Fruit fly (Drosophila melanogaster) whole organism, embryonic: Measurements from ENCODE around the gene BTBD9.

Experiments used
- Adf1 ChIP-seq: fragments of 200-800 bp; sonication (Bioruptor generic); IDR thresholded peaks from 2 replicates; pipeline ENCODE4 v1.3.6; 2022; ENCODE audit warnings: missing biosample characterization, missing genetic modification characterization
- Asciz ChIP-seq: fragments of 200-800 bp; sonication (Bioruptor generic); optimal IDR thresholded peaks from 2 replicates; lab custom pipeline; 2017; ENCODE audit warnings: missing biosample characterization, mild to moderate bottlenecking, missing genetic modification characterization, missing genetic modification reagents
- C15 ChIP-seq: fragments of 200-800 bp; sonication (Bioruptor generic); IDR thresholded peaks from 3 replicates; pipeline ENCODE4 v1.3.6; 2022; ENCODE audit warnings: missing biosample characterization, missing genetic modification characterization
- CG10431 ChIP-seq: fragments of 200-800 bp; sonication (Bioruptor generic); optimal IDR thresholded peaks from 3 replicates; lab custom pipeline; 2018; ENCODE audit warnings: missing biosample characterization, mild to moderate bottlenecking, missing genetic modification characterization
- CG10979 ChIP-seq: fragments of 200-800 bp; sonication (Bioruptor generic); optimal IDR thresholded peaks from 2 replicates; lab custom pipeline; 2018; ENCODE audit warnings: missing biosample characterization, mild to moderate bottlenecking, missing genetic modification characterization, moderate library complexity
- CG12155 ChIP-seq: fragments of 200-800 bp; sonication (Bioruptor generic); optimal IDR thresholded peaks from 3 replicates; lab custom pipeline; 2016; ENCODE audit warnings: missing biosample characterization, missing genetic modification characterization
- CG12744 ChIP-seq: fragments of 200-800 bp; sonication (Bioruptor generic); optimal IDR thresholded peaks from 2 replicates; lab custom pipeline; 2016; ENCODE audit warnings: missing biosample characterization, missing genetic modification characterization
- CG12769 ChIP-seq: fragments of 200-800 bp; sonication (Bioruptor generic); optimal IDR thresholded peaks from 2 replicates; lab custom pipeline; 2019; ENCODE audit warnings: missing biosample characterization, mild to moderate bottlenecking, missing genetic modification characterization, moderate library complexity
- CG13424 ChIP-seq: fragments of 200-800 bp; sonication (Bioruptor generic); optimal IDR thresholded peaks from 2 replicates; lab custom pipeline; 2019; ENCODE audit warnings: missing biosample characterization, mild to moderate bottlenecking, missing genetic modification characterization, moderate library complexity
- CG14014 ChIP-seq: fragments of 200-800 bp; sonication (Bioruptor generic); IDR thresholded peaks from 2 replicates; pipeline ENCODE4 v1.3.6; 2022; ENCODE audit warnings: missing biosample characterization, missing genetic modification characterization
- CG15011 ChIP-seq: fragments of 200-800 bp; sonication (Bioruptor generic); optimal IDR thresholded peaks from 3 replicates; lab custom pipeline; 2018; ENCODE audit warnings: missing biosample characterization, mild to moderate bottlenecking, missing genetic modification characterization
- CG15514 ChIP-seq: fragments of 200-800 bp; sonication (Bioruptor generic); optimal IDR thresholded peaks from 3 replicates; lab custom pipeline; 2017; ENCODE audit warnings: missing biosample characterization, missing genetic modification characterization, mild to moderate bottlenecking, moderate library complexity, missing genetic modification reagents
- CG16813 ChIP-seq: fragments of 200-800 bp; sonication (Bioruptor generic); IDR thresholded peaks from 3 replicates; pipeline ENCODE4 v1.3.6; 2022; ENCODE audit warnings: missing biosample characterization, missing genetic modification characterization; ENCODE audit not compliant: partially characterized antibody
- CG17359 ChIP-seq: fragments of 200-800 bp; sonication (Bioruptor generic); optimal IDR thresholded peaks from 3 replicates; lab custom pipeline; 2018; ENCODE audit warnings: missing biosample characterization, mild to moderate bottlenecking, missing genetic modification characterization, moderate library complexity
- CG17385 ChIP-seq: fragments of 200-800 bp; sonication (Bioruptor generic); optimal IDR thresholded peaks from 3 replicates; lab custom pipeline; 2018; ENCODE audit warnings: missing biosample characterization, mild to moderate bottlenecking, missing genetic modification characterization
- CG2678 ChIP-seq: fragments of 200-800 bp; sonication (Bioruptor generic); optimal IDR thresholded peaks from 3 replicates; lab custom pipeline; 2019; ENCODE audit warnings: missing biosample characterization, mild to moderate bottlenecking, missing genetic modification characterization, moderate library complexity
- CG2712 ChIP-seq: fragments of 200-800 bp; optimal IDR thresholded peaks from 3 replicates; lab custom pipeline; 2019; ENCODE audit warnings: missing biosample characterization, mild to moderate bottlenecking, missing genetic modification characterization, moderate library complexity
- CG4424 ChIP-seq: fragments of 200-800 bp; sonication (Bioruptor generic); optimal IDR thresholded peaks from 3 replicates; lab custom pipeline; 2016; ENCODE audit warnings: missing biosample characterization, missing genetic modification characterization
- CG7745 ChIP-seq: fragments of 200-800 bp; sonication (Bioruptor generic); optimal IDR thresholded peaks from 2 replicates; lab custom pipeline; 2018; ENCODE audit warnings: missing biosample characterization, mild to moderate bottlenecking, missing genetic modification characterization, moderate library complexity
- CG7839 ChIP-seq: fragments of 200-800 bp; sonication (Bioruptor generic); optimal IDR thresholded peaks from 3 replicates; lab custom pipeline; 2018; ENCODE audit warnings: missing biosample characterization, mild to moderate bottlenecking, missing genetic modification characterization, moderate library complexity
- CG8290 ChIP-seq, 3 experiments: fragments of 200-800 bp; sonication (Bioruptor generic); optimal IDR thresholded peaks; 2 replicates each; lab custom pipeline; 2016 to 2019; ENCODE audit warnings: missing biosample characterization in 3 of 3, missing genetic modification characterization in 3 of 3, mild to moderate bottlenecking in 2 of 3, moderate library complexity in 1 of 3
- CG9437 ChIP-seq: fragments of 200-800 bp; sonication (Bioruptor generic); optimal IDR thresholded peaks from 2 replicates; lab custom pipeline; 2018; ENCODE audit warnings: missing biosample characterization, mild to moderate bottlenecking, missing genetic modification characterization
- CG9932 ChIP-seq: fragments of 200-800 bp; sonication (Bioruptor generic); IDR thresholded peaks from 2 replicates; pipeline ENCODE4 v1.3.6; 2022; ENCODE audit warnings: missing biosample characterization, missing genetic modification characterization
- Deaf1 ChIP-seq: fragments of 200-800 bp; optimal IDR thresholded peaks from 3 replicates; lab custom pipeline; 2019; ENCODE audit warnings: missing biosample characterization, mild to moderate bottlenecking, missing genetic modification characterization, moderate library complexity
- HLH3B ChIP-seq: fragments of 200-800 bp; sonication (Bioruptor generic); IDR thresholded peaks from 2 replicates; pipeline ENCODE4 v1.3.6; 2022; ENCODE audit warnings: missing biosample characterization, missing genetic modification characterization
- Hr51 ChIP-seq, 2 experiments: fragments of 200-800 bp; sonication (Bioruptor generic); optimal IDR thresholded peaks; 2 replicates in 1 of 2; 3 replicates in 1 of 2; lab custom pipeline; 2016 to 2018; ENCODE audit warnings: missing biosample characterization in 2 of 2, missing genetic modification characterization in 2 of 2, mild to moderate bottlenecking in 1 of 2, moderate library complexity in 1 of 2
- Oli ChIP-seq: fragments of 200-800 bp; sonication (Bioruptor generic); optimal IDR thresholded peaks from 2 replicates; lab custom pipeline; 2018; ENCODE audit warnings: missing biosample characterization, mild to moderate bottlenecking, missing genetic modification characterization, moderate library complexity
- Ptx1 ChIP-seq: fragments of 200-800 bp; sonication (Bioruptor generic); IDR thresholded peaks from 2 replicates; pipeline ENCODE4 v1.3.6; 2022; ENCODE audit warnings: missing biosample characterization, missing genetic modification characterization
- Rfx ChIP-seq: fragments of 200-800 bp; sonication (Bioruptor generic); IDR thresholded peaks from 2 replicates; pipeline ENCODE4 v1.3.6; 2022; ENCODE audit warnings: missing biosample characterization, missing genetic modification characterization
- Sry-β ChIP-seq: fragments of 200-800 bp; sonication (Bioruptor generic); optimal IDR thresholded peaks from 2 replicates; lab custom pipeline; 2018; ENCODE audit warnings: missing biosample characterization, mild to moderate bottlenecking, missing genetic modification characterization, moderate library complexity
- abd-A ChIP-seq: fragments of 200-800 bp; sonication (Bioruptor generic); optimal IDR thresholded peaks from 3 replicates; lab custom pipeline; 2019; ENCODE audit warnings: missing biosample characterization, mild to moderate bottlenecking, missing genetic modification characterization, moderate library complexity
- bcd ChIP-seq: fragments of 200-800 bp; sonication (Bioruptor generic); optimal IDR thresholded peaks from 2 replicates; lab custom pipeline; 2017; ENCODE audit warnings: missing biosample characterization, mild to moderate bottlenecking, missing genetic modification characterization
- ci ChIP-seq: fragments of 200-800 bp; sonication (Bioruptor generic); IDR thresholded peaks from 3 replicates; pipeline ENCODE4 v1.3.6; 2022; ENCODE audit warnings: missing biosample characterization, missing genetic modification characterization
- crol ChIP-seq: fragments of 200-800 bp; sonication (Bioruptor generic); IDR thresholded peaks from 2 replicates; pipeline ENCODE4 v1.3.6; 2022; ENCODE audit warnings: missing biosample characterization, missing genetic modification characterization
- cwo ChIP-seq: fragments of 200-800 bp; sonication (Bioruptor generic); optimal IDR thresholded peaks from 3 replicates; lab custom pipeline; 2017; ENCODE audit warnings: missing biosample characterization, missing genetic modification characterization, mild to moderate bottlenecking, moderate library complexity, missing genetic modification reagents
- dmrt99B ChIP-seq: fragments of 200-800 bp; sonication (Bioruptor generic); optimal IDR thresholded peaks from 2 replicates; lab custom pipeline; 2018; ENCODE audit warnings: missing biosample characterization, mild to moderate bottlenecking, missing genetic modification characterization, moderate library complexity
- esg ChIP-seq: fragments of 200-800 bp; sonication (Bioruptor generic); conservative IDR thresholded peaks from 2 replicates; pipeline ENCODE4 v1.3.6; 2022; ENCODE audit warnings: missing biosample characterization, missing genetic modification characterization
- fd96Cb ChIP-seq: fragments of 200-800 bp; sonication (Bioruptor generic); optimal IDR thresholded peaks from 2 replicates; lab custom pipeline; 2018; ENCODE audit warnings: missing biosample characterization, mild to moderate bottlenecking, missing genetic modification characterization, moderate library complexity
- gem ChIP-seq: fragments of 200-800 bp; sonication (Bioruptor generic); optimal IDR thresholded peaks from 2 replicates; lab custom pipeline; 2019; ENCODE audit warnings: missing biosample characterization, mild to moderate bottlenecking, missing genetic modification characterization, moderate library complexity
- grau ChIP-seq: fragments of 200-800 bp; optimal IDR thresholded peaks from 3 replicates; lab custom pipeline; 2019; ENCODE audit warnings: missing biosample characterization, mild to moderate bottlenecking, missing genetic modification characterization, moderate library complexity
- jigr1 ChIP-seq: fragments of 200-800 bp; sonication (Bioruptor generic); IDR thresholded peaks from 3 replicates; pipeline ENCODE4 v1.3.6; 2022; ENCODE audit warnings: missing biosample characterization, missing genetic modification characterization
- lab ChIP-seq: fragments of 200-800 bp; sonication (Bioruptor generic); optimal IDR thresholded peaks from 3 replicates; lab custom pipeline; 2017; ENCODE audit warnings: missing biosample characterization, missing genetic modification characterization, mild to moderate bottlenecking, moderate library complexity, missing genetic modification reagents
- phol ChIP-seq: fragments of 200-800 bp; sonication (Bioruptor generic); optimal IDR thresholded peaks from 3 replicates; lab custom pipeline; 2018; ENCODE audit warnings: missing biosample characterization, mild to moderate bottlenecking, missing genetic modification characterization, moderate library complexity
- pros ChIP-seq: fragments of 200-800 bp; sonication (Bioruptor generic); optimal IDR thresholded peaks from 3 replicates; lab custom pipeline; 2019; ENCODE audit warnings: missing biosample characterization, mild to moderate bottlenecking, missing genetic modification characterization, moderate library complexity
- rib ChIP-seq: fragments of 200-800 bp; sonication (Bioruptor generic); IDR thresholded peaks from 2 replicates; pipeline ENCODE4 v1.3.6; 2022; ENCODE audit warnings: missing biosample characterization, missing genetic modification characterization
- sens ChIP-seq: fragments of 200-800 bp; sonication (Bioruptor generic); peaks from one replicate; lab custom pipeline; 2016; ENCODE audit warnings: missing biosample characterization, missing genetic modification characterization
- sisA ChIP-seq: fragments of 200-800 bp; sonication (Bioruptor generic); IDR thresholded peaks from 2 replicates; pipeline ENCODE4 v1.3.6; 2022; ENCODE audit warnings: missing biosample characterization, missing genetic modification characterization

BTBD9 gene

dm6 chrX:10719280-10719679, 49.1 kb upstream of the BTBD9 start (continued):
- no peak for TF ChIP-seq CG8290 (GFP tag; optimal IDR thresholded peaks at IDR 0.05; lab: Kevin White, UChicago)
- peak in 1 of 2 experiments; percentile 38 for TF ChIP-seq CG8290 (tag; optimal IDR thresholded peaks at IDR 0.05; lab: Kevin White, UChicago)
- TF ChIP-seq CG15514 (GFP tag; lab: Kevin White, UChicago), result peak; percentile 0
- no peak for TF ChIP-seq CG10431 (GFP tag; lab: Kevin White, UChicago)
- 0 out of 2 replicates have a peak, but pooled peaks have one; percentile 21 for TF ChIP-seq CG14014 (GFP tag; lab: Robert Waterston, UW)
- peak; percentile 84 for TF ChIP-seq rib
- peak; percentile 9 for TF ChIP-seq CG9437 (GFP tag; lab: Kevin White, UChicago)
- TF ChIP-seq Rfx (GFP tag; lab: Robert Waterston, UW), result 0 out of 2 replicates have a peak, but pooled peaks have one; percentile 15
- TF ChIP-seq CG13424 (tag; lab: Kevin White, UChicago), result no peak
- no peak for TF ChIP-seq pros
- TF ChIP-seq Ptx1 (GFP tag; lab: Robert Waterston, UW), result 0 out of 2 replicates have a peak, but pooled peaks have one; percentile 9
- TF ChIP-seq CG9932 (GFP tag; lab: Robert Waterston, UW), result peak; percentile 32; the same call in 1 of the 2 replicates
- TF ChIP-seq crol (GFP tag; lab: Robert Waterston, UW), result peak; percentile 88
- TF ChIP-seq Adf1 (GFP tag; lab: Robert Waterston, UW), result peak; percentile 32; the same call in 1 of the 2 replicates
- peak; percentile 46 for TF ChIP-seq CG12769
- no peak for TF ChIP-seq CG12155 (GFP tag; lab: Kevin White, UChicago)
- TF ChIP-seq cwo, result peak; percentile 16

- no peak for TF ChIP-seq CG4424 (GFP tag; lab: Kevin White, UChicago)
- peak; percentile 42 for TF ChIP-seq Deaf1 (tag; lab: Kevin White, UChicago)
- TF ChIP-seq dmrt99B, result peak; percentile 44
- peak; percentile 34; the same call in 1 of the 2 replicates for TF ChIP-seq sisA (GFP tag; lab: Robert Waterston, UW)
- TF ChIP-seq jigr1 (GFP tag; lab: Robert Waterston, UW), result no peak
- TF ChIP-seq C15 (GFP tag; lab: Robert Waterston, UW), result no peak
- peak; percentile 10 for TF ChIP-seq lab
- TF ChIP-seq Ptx1 (GFP tag; lab: Robert Waterston, UW), result 0 out of 2 replicates have a peak, but pooled peaks have one; percentile 21
- TF ChIP-seq CG15011 (GFP tag; lab: Kevin White, UChicago), result no peak
- no peak for TF ChIP-seq CG7745
- TF ChIP-seq sens (GFP tag; lab: Kevin White, UChicago), result peak; percentile 72
- peak; percentile 5 for TF ChIP-seq Oli (tag; lab: Kevin White, UChicago)
- TF ChIP-seq CG7839 (tag; lab: Kevin White, UChicago), result peak; percentile 19
- no peak for TF ChIP-seq CG16813 (GFP tag; lab: Robert Waterston, UW)
- peak; percentile 4 for TF ChIP-seq CG2712
- peak; percentile 51 for TF ChIP-seq gem
- TF ChIP-seq CG12744 (GFP tag; lab: Kevin White, UChicago), result no peak
- TF ChIP-seq CG10979, result peak; percentile 21
- TF ChIP-seq esg, result no peak
- 0 out of 3 replicates have a peak, but pooled peaks have one; percentile 29 for TF ChIP-seq ci (GFP tag; lab: Robert Waterston, UW)
- peak; percentile 27 for TF ChIP-seq fd96Cb
- TF ChIP-seq Asciz (GFP tag; lab: Kevin White, UChicago), result no peak
- peak; percentile 12 for TF ChIP-seq bcd (GFP tag; lab: Kevin White, UChicago)
- TF ChIP-seq CG2678 (tag; lab: Kevin White, UChicago), result peak; percentile 18
- TF ChIP-seq HLH3B (GFP tag; lab: Robert Waterston, UW), result 0 out of 2 replicates have a peak, but pooled peaks have one; percentile 28
- peak; percentile 52 for TF ChIP-seq CG17359 (tag; lab: Kevin White, UChicago)
- peak; percentile 69 for TF ChIP-seq grau (tag; lab: Kevin White, UChicago)
- TF ChIP-seq CG17385 (GFP tag; lab: Kevin White, UChicago), result no peak
- no peak for TF ChIP-seq Sry-β (GFP tag; lab: Kevin White, UChicago)
- peak; percentile 39 for TF ChIP-seq phol (tag; lab: Kevin White, UChicago)
- TF ChIP-seq abd-A (tag; lab: Kevin White, UChicago), result peak; percentile 8
- TF ChIP-seq Hr51 (GFP tag; optimal IDR thresholded peaks at IDR 0.05; lab: Kevin White, UChicago), result peak in 1 of 2 experiments; percentile 59
These were observed 46.3 kb upstream of the BTBD9 start for dm6 chrX:10721901-10722479.
